Fruit fly (Drosophila melanogaster) whole organism, embryonic: ENCODE data around the gene CG5359.

ENCODE experiments used
- Aef1 ChIP-seq: fragments of 200-800 bp; sonication (Bioruptor generic); IDR thresholded peaks from 3 replicates; pipeline ENCODE4 v1.3.6; 2022; ENCODE audit warnings: missing biosample characterization, missing genetic modification characterization
- BtbVII ChIP-seq: fragments of 200-800 bp; sonication (Bioruptor generic); optimal IDR thresholded peaks from 3 replicates; lab custom pipeline; 2017; ENCODE audit warnings: missing biosample characterization, mild to moderate bottlenecking, missing genetic modification characterization
- CG12299 ChIP-seq: fragments of 200-800 bp; sonication (Bioruptor generic); optimal IDR thresholded peaks from 2 replicates; lab custom pipeline; 2018; ENCODE audit warnings: missing biosample characterization, mild to moderate bottlenecking, missing genetic modification characterization
- CG12659 ChIP-seq: fragments of 200-800 bp; sonication (Bioruptor generic); optimal IDR thresholded peaks from 3 replicates; lab custom pipeline; 2017; ENCODE audit warnings: mild to moderate bottlenecking, missing biosample characterization, missing genetic modification reagents, missing genetic modification characterization
- CG12769 ChIP-seq: fragments of 200-800 bp; sonication (Bioruptor generic); optimal IDR thresholded peaks from 2 replicates; lab custom pipeline; 2019; ENCODE audit warnings: missing biosample characterization, mild to moderate bottlenecking, missing genetic modification characterization, moderate library complexity
- CG13123 ChIP-seq: fragments of 200-800 bp; sonication (Bioruptor generic); optimal IDR thresholded peaks from 2 replicates; lab custom pipeline; 2016; ENCODE audit warnings: missing biosample characterization, missing genetic modification characterization
- CG13424 ChIP-seq: fragments of 200-800 bp; sonication (Bioruptor generic); optimal IDR thresholded peaks from 2 replicates; lab custom pipeline; 2019; ENCODE audit warnings: missing biosample characterization, mild to moderate bottlenecking, missing genetic modification characterization, moderate library complexity
- CG14965 ChIP-seq: fragments of 200-800 bp; sonication (Bioruptor generic); optimal IDR thresholded peaks from 2 replicates; lab custom pipeline; 2016; ENCODE audit warnings: missing biosample characterization, missing genetic modification characterization, borderline replicate concordance
- CG15073 ChIP-seq: fragments of 200-800 bp; sonication (Bioruptor generic); optimal IDR thresholded peaks from 2 replicates; lab custom pipeline; 2016; ENCODE audit warnings: missing biosample characterization, missing genetic modification characterization
- CG17359 ChIP-seq: fragments of 200-800 bp; sonication (Bioruptor generic); optimal IDR thresholded peaks from 3 replicates; lab custom pipeline; 2018; ENCODE audit warnings: missing biosample characterization, mild to moderate bottlenecking, missing genetic modification characterization, moderate library complexity
- CG17802 ChIP-seq: fragments of 200-800 bp; sonication (Bioruptor generic); optimal IDR thresholded peaks from 2 replicates; lab custom pipeline; 2018; ENCODE audit warnings: missing biosample characterization, mild to moderate bottlenecking, missing genetic modification characterization, moderate library complexity
- CG17829 ChIP-seq: fragments of 200-800 bp; optimal IDR thresholded peaks from 2 replicates; lab custom pipeline; 2019; ENCODE audit warnings: missing biosample characterization, mild to moderate bottlenecking, missing genetic modification characterization, moderate library complexity
- CG1832 ChIP-seq: fragments of 200-800 bp; sonication (Bioruptor generic); optimal IDR thresholded peaks from 2 replicates; lab custom pipeline; 2017; ENCODE audit warnings: missing biosample characterization, mild to moderate bottlenecking, missing genetic modification characterization, inconsistent platforms
- CG2120 ChIP-seq: fragments of 200-800 bp; sonication (Bioruptor generic); optimal IDR thresholded peaks from 3 replicates; lab custom pipeline; 2016; ENCODE audit warnings: missing biosample characterization, missing genetic modification characterization
- CG32532 ChIP-seq: fragments of 200-800 bp; sonication (Bioruptor generic); IDR thresholded peaks from 2 replicates; pipeline ENCODE4 v1.3.6; 2022; ENCODE audit warnings: missing biosample characterization, missing genetic modification characterization
- CG4820 ChIP-seq: fragments of 200-800 bp; sonication (Bioruptor generic); optimal IDR thresholded peaks from 3 replicates; lab custom pipeline; 2016; ENCODE audit warnings: missing biosample characterization, missing genetic modification characterization
- CG7786 ChIP-seq: fragments of 200-800 bp; sonication (Bioruptor generic); optimal IDR thresholded peaks from 2 replicates; lab custom pipeline; 2016; ENCODE audit warnings: missing biosample characterization, missing genetic modification characterization
- CG7987 ChIP-seq: fragments of 200-800 bp; sonication (Bioruptor generic); optimal IDR thresholded peaks from 2 replicates; lab custom pipeline; 2018; ENCODE audit warnings: missing biosample characterization, mild to moderate bottlenecking, missing genetic modification characterization, moderate library complexity
- CG8388 ChIP-seq: fragments of 200-800 bp; sonication (Bioruptor generic); optimal IDR thresholded peaks from 2 replicates; lab custom pipeline; 2019; ENCODE audit warnings: missing biosample characterization, mild to moderate bottlenecking, missing genetic modification characterization, moderate library complexity
- CG9437 ChIP-seq: fragments of 200-800 bp; sonication (Bioruptor generic); optimal IDR thresholded peaks from 2 replicates; lab custom pipeline; 2018; ENCODE audit warnings: missing biosample characterization, mild to moderate bottlenecking, missing genetic modification characterization
- CTCF ChIP-seq: fragments of 200-800 bp; sonication (Bioruptor generic); optimal IDR thresholded peaks from 2 replicates; lab custom pipeline; 2017; ENCODE audit warnings: missing biosample characterization, mild to moderate bottlenecking, missing genetic modification characterization, moderate library complexity
- D19A ChIP-seq: fragments of 200-800 bp; optimal IDR thresholded peaks from 3 replicates; lab custom pipeline; 2019; ENCODE audit warnings: missing biosample characterization, mild to moderate bottlenecking, missing genetic modification characterization, moderate library complexity
- Dad ChIP-seq: fragments of 200-800 bp; sonication (Bioruptor generic); optimal IDR thresholded peaks from 3 replicates; lab custom pipeline; 2016; ENCODE audit warnings: missing biosample characterization, missing genetic modification characterization
- Dek ChIP-seq: fragments of 200-800 bp; sonication (Bioruptor generic); optimal IDR thresholded peaks from 3 replicates; lab custom pipeline; 2019; ENCODE audit warnings: missing biosample characterization, mild to moderate bottlenecking, missing genetic modification characterization, moderate library complexity
- Drgx ChIP-seq: fragments of 200-800 bp; sonication (Bioruptor generic); IDR thresholded peaks from 2 replicates; pipeline ENCODE4 v1.3.6; 2022; ENCODE audit warnings: missing biosample characterization, missing genetic modification characterization
- Fer2 ChIP-seq: fragments of 200-800 bp; sonication (Bioruptor generic); optimal IDR thresholded peaks from 2 replicates; lab custom pipeline; 2018; ENCODE audit warnings: missing biosample characterization, mild to moderate bottlenecking, missing genetic modification characterization, moderate library complexity
- Meics ChIP-seq: fragments of 200-800 bp; sonication (Bioruptor generic); optimal IDR thresholded peaks from 2 replicates; lab custom pipeline; 2017; ENCODE audit warnings: missing biosample characterization, mild to moderate bottlenecking, missing genetic modification characterization
- Sox102F ChIP-seq: fragments of 200-800 bp; sonication (Bioruptor generic); optimal IDR thresholded peaks from 2 replicates; lab custom pipeline; 2018; ENCODE audit warnings: missing biosample characterization, mild to moderate bottlenecking, missing genetic modification characterization, moderate library complexity
- Xrp1 ChIP-seq: fragments of 200-800 bp; sonication (Bioruptor generic); IDR thresholded peaks from 2 replicates; pipeline ENCODE4 v1.3.6; 2022; ENCODE audit warnings: missing biosample characterization, missing genetic modification characterization
- ash1 ChIP-seq: fragments of 200-800 bp; sonication (Bioruptor generic); optimal IDR thresholded peaks from 2 replicates; lab custom pipeline; 2018; ENCODE audit warnings: missing biosample characterization, mild to moderate bottlenecking, missing genetic modification characterization
- chinmo ChIP-seq: fragments of 200-800 bp; sonication (Bioruptor generic); IDR thresholded peaks from 4 replicates; pipeline ENCODE4 v1.3.6; 2022; ENCODE audit warnings: missing biosample characterization, missing genetic modification characterization; ENCODE audit not compliant: partially characterized antibody
- croc ChIP-seq: fragments of 200-800 bp; sonication (Bioruptor generic); conservative IDR thresholded peaks from 3 replicates; pipeline ENCODE4 v1.3.6; 2022; ENCODE audit warnings: missing biosample characterization, missing genetic modification characterization
- dan ChIP-seq: fragments of 200-800 bp; sonication (Bioruptor generic); IDR thresholded peaks from 2 replicates; pipeline ENCODE4 v1.3.6; 2022; ENCODE audit warnings: missing biosample characterization, missing genetic modification characterization
- dysf ChIP-seq: fragments of 200-800 bp; sonication (Bioruptor generic); IDR thresholded peaks from 3 replicates; pipeline ENCODE4 v1.3.6; 2022; ENCODE audit warnings: missing biosample characterization, missing genetic modification characterization
- gcm ChIP-seq: fragments of 200-800 bp; sonication (Bioruptor generic); optimal IDR thresholded peaks from 2 replicates; lab custom pipeline; 2019; ENCODE audit warnings: missing biosample characterization, mild to moderate bottlenecking, missing genetic modification characterization, moderate library complexity
- gem ChIP-seq: fragments of 200-800 bp; sonication (Bioruptor generic); optimal IDR thresholded peaks from 2 replicates; lab custom pipeline; 2019; ENCODE audit warnings: missing biosample characterization, mild to moderate bottlenecking, missing genetic modification characterization, moderate library complexity
- gro ChIP-seq: fragments of 200-800 bp; sonication (Bioruptor generic); optimal IDR thresholded peaks from 2 replicates; lab custom pipeline; 2016; ENCODE audit warnings: missing biosample characterization, missing genetic modification characterization
- gt ChIP-seq: fragments of 200-800 bp; sonication (Bioruptor generic); IDR thresholded peaks from 2 replicates; pipeline ENCODE4 v1.3.6; 2022; ENCODE audit warnings: missing biosample characterization, missing genetic modification characterization
- hkb ChIP-seq, 2 experiments: fragments of 200-800 bp in 1 of 2; fragments of >200 bp in 1 of 2; sonication (Bioruptor generic) in 1 of 2; IDR thresholded peaks in 1 of 2; optimal IDR thresholded peaks in 1 of 2; 2 replicates each; pipeline versions ENCODE4 v1.3.6 to Lab custom; 2017 to 2022; ENCODE audit warnings: missing biosample characterization in 1 of 2, missing genetic modification characterization in 1 of 2
- kah ChIP-seq: fragments of 200-800 bp; sonication (Bioruptor generic); optimal IDR thresholded peaks from 2 replicates; lab custom pipeline; 2018; ENCODE audit warnings: missing biosample characterization, mild to moderate bottlenecking, missing genetic modification characterization
- kni ChIP-seq: fragments of 200-800 bp; sonication (Bioruptor generic); optimal IDR thresholded peaks from 3 replicates; lab custom pipeline; 2017; ENCODE audit warnings: mild to moderate bottlenecking, missing biosample characterization, missing genetic modification reagents, missing genetic modification characterization
- mld ChIP-seq: fragments of 200-800 bp; sonication (Bioruptor generic); IDR thresholded peaks from 3 replicates; pipeline ENCODE4 v1.3.6; 2022; ENCODE audit warnings: missing biosample characterization, missing genetic modification characterization; ENCODE audit not compliant: partially characterized antibody
- nom ChIP-seq: fragments of 200-800 bp; sonication (Bioruptor generic); optimal IDR thresholded peaks from 2 replicates; lab custom pipeline; 2017; ENCODE audit warnings: missing biosample characterization, missing genetic modification characterization, mild to moderate bottlenecking, moderate library complexity, missing genetic modification reagents
- org-1 ChIP-seq: fragments of 200-800 bp; sonication (Bioruptor generic); optimal IDR thresholded peaks from 2 replicates; lab custom pipeline; 2017; ENCODE audit warnings: missing biosample characterization, missing genetic modification characterization
- peb ChIP-seq: fragments of 200-800 bp; sonication (Bioruptor generic); IDR thresholded peaks from 2 replicates; pipeline ENCODE4 v1.3.6; 2022; ENCODE audit warnings: missing biosample characterization, missing genetic modification characterization
- slou ChIP-seq: fragments of 200-800 bp; sonication (Bioruptor generic); optimal IDR thresholded peaks from 3 replicates; lab custom pipeline; 2016; ENCODE audit warnings: missing biosample characterization, missing genetic modification characterization
- sna ChIP-seq: fragments of 200-800 bp; sonication (Bioruptor generic); IDR thresholded peaks from 2 replicates; pipeline ENCODE4 v1.3.6; 2022; ENCODE audit warnings: missing biosample characterization, missing genetic modification characterization; ENCODE audit not compliant: partially characterized antibody
- tin ChIP-seq: fragments of 200-800 bp; sonication (Bioruptor generic); optimal IDR thresholded peaks from 3 replicates; lab custom pipeline; 2016; ENCODE audit warnings: missing biosample characterization, missing genetic modification characterization
- tx ChIP-seq: fragments of 200-800 bp; sonication (Bioruptor generic); optimal IDR thresholded peaks from 2 replicates; lab custom pipeline; 2016; ENCODE audit warnings: missing biosample characterization, missing genetic modification characterization
- vfl ChIP-seq: fragments of 200-800 bp; sonication (Bioruptor generic); optimal IDR thresholded peaks from 2 replicates; lab custom pipeline; 2016; ENCODE audit warnings: missing biosample characterization, missing genetic modification characterization
- yki ChIP-seq: fragments of >200 bp; optimal IDR thresholded peaks from 3 replicates; lab custom pipeline; 2018

CG5359 gene

DNA sequence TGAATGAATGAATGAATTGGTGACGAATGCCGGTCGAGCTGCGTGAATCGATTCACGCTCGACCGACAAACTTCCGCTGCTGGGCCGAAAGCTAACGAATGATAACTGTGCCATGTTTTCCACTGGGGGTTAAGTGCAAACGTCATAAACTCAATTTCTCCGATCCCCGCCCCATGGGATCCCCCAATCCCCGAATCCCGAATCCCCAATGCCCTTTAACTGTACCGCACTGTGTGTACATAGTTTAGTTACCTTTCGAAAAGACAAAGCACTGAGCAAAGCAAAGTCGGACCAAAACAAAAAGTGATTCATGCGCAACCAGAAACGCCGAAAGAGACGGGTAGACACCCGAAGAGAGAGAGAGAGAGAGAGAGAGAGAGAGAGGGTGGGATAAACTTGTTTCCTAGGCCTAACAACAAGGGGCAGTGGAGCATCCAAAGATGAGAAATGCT lies 33.9 kb upstream of the CG5359 start (continued):
- TF ChIP-seq CG1832 (GFP tag; lab: Kevin White, UChicago) (no peak), gcm (GFP tag; lab: Kevin White, UChicago) (no peak), croc (no peak), Drgx (GFP tag; lab: Robert Waterston, UW) (no peak), Dek (tag; lab: Kevin White, UChicago) (no peak), vfl (GFP tag; lab: Kevin White, UChicago) (no peak), CG4820 (GFP tag; lab: Kevin White, UChicago) (no peak), yki (lab: Kevin White, UChicago) (no peak), gt (GFP tag; lab: Robert Waterston, UW) (no peak), Dad (GFP tag; lab: Kevin White, UChicago) (no peak), CG12659 (GFP tag; lab: Kevin White, UChicago) (no peak), mld (GFP tag; lab: Robert Waterston, UW) (0 out of 3 replicates have a peak, but pooled peaks have one; percentile 39), Fer2 (no peak), ash1 (GFP tag; lab: Kevin White, UChicago) (no peak), CG14965 (GFP tag; lab: Kevin White, UChicago) (no peak), CG12769 (tag; lab: Kevin White, UChicago) (peak; percentile 55), dan (GFP tag; lab: Robert Waterston, UW) (no peak), peb (GFP tag; lab: Robert Waterston, UW) (no peak), CG13424 (no peak), CG8388 (no peak), slou (GFP tag; lab: Kevin White, UChicago) (no peak), org-1 (no peak), CG17802 (tag; lab: Kevin White, UChicago) (no peak), BtbVII (GFP tag; lab: Kevin White, UChicago) (no peak), hkb (optimal IDR thresholded peaks at IDR 0.05; lab: Kevin White, UChicago) (no peak), hkb (GFP tag; IDR thresholded peaks at IDR 0.05; lab: Robert Waterston, UW) (0 out of 2 replicates have a peak, but pooled peaks have one; percentile 8), gem (tag; lab: Kevin White, UChicago) (no peak), Sox102F (GFP tag; lab: Kevin White, UChicago) (no peak), chinmo (GFP tag; lab: Robert Waterston, UW) (0 out of 4 replicates have a peak, but pooled peaks have one; percentile 44), Meics (peak; percentile 89), kah (no peak), CG17359 (tag; lab: Kevin White, UChicago) (peak; percentile 37), CG15073 (GFP tag; lab: Kevin White, UChicago) (no peak), tx (GFP tag; lab: Kevin White, UChicago) (no peak), Xrp1 (GFP tag; lab: Robert Waterston, UW) (no peak), CG32532 (GFP tag; lab: Robert Waterston, UW) (peak; percentile 30; the same call in 1 of the 2 replicates), CG12299 (tag; lab: Kevin White, UChicago) (no peak), CG2120 (GFP tag; lab: Kevin White, UChicago) (no peak), CG9437 (GFP tag; lab: Kevin White, UChicago) (no peak), sna (GFP tag; lab: Robert Waterston, UW) (0 out of 2 replicates have a peak, but pooled peaks have one; percentile 14), tin (GFP tag; lab: Kevin White, UChicago) (no peak), nom (no peak), CG7786 (GFP tag; lab: Kevin White, UChicago) (no peak), CG17829 (tag; lab: Kevin White, UChicago) (no peak), Aef1 (GFP tag; lab: Robert Waterston, UW) (no peak), CG7987 (GFP tag; lab: Kevin White, UChicago) (no peak), dysf (GFP tag; lab: Robert Waterston, UW) (no peak), D19A (tag; lab: Kevin White, UChicago) (peak; percentile 41), CTCF (no peak), CG13123 (GFP tag; lab: Kevin White, UChicago) (no peak), gro (no peak), kni (GFP tag; lab: Kevin White, UChicago) (peak; percentile 80)
